Fruit fly (Drosophila melanogaster) whole organism, embryonic: ENCODE data around the gene Hexim.

Experiments
- Ada2b ChIP-seq: fragments of 200-800 bp; sonication (Bioruptor generic); IDR thresholded peaks from 2 replicates; pipeline ENCODE4 v1.3.6; 2022; ENCODE audit warnings: missing biosample characterization, missing genetic modification characterization
- CG10267 ChIP-seq: fragments of 200-800 bp; sonication (Bioruptor generic); optimal IDR thresholded peaks from 2 replicates; lab custom pipeline; 2018; ENCODE audit warnings: missing biosample characterization, mild to moderate bottlenecking, missing genetic modification characterization, moderate library complexity
- CG10366 ChIP-seq: fragments of 200-800 bp; sonication (Bioruptor generic); IDR thresholded peaks from 2 replicates; pipeline ENCODE4 v1.3.6; 2022; ENCODE audit warnings: missing biosample characterization, missing genetic modification characterization
- CG11085 ChIP-seq: fragments of 200-800 bp; sonication (Bioruptor generic); IDR thresholded peaks from 2 replicates; pipeline ENCODE4 v1.3.6; 2022; ENCODE audit warnings: missing biosample characterization, missing genetic modification characterization
- CG11093 ChIP-seq: fragments of 200-800 bp; sonication (Bioruptor generic); IDR thresholded peaks from 3 replicates; pipeline ENCODE4 v1.3.6; 2022; ENCODE audit warnings: missing biosample characterization, missing genetic modification characterization
- CG11695 ChIP-seq: fragments of 200-800 bp; sonication (Bioruptor generic); IDR thresholded peaks from 3 replicates; pipeline ENCODE4 v1.3.6; 2022; ENCODE audit warnings: missing biosample characterization, missing genetic modification characterization
- CG11696 ChIP-seq: fragments of 200-800 bp; sonication (Bioruptor generic); IDR thresholded peaks from 2 replicates; pipeline ENCODE4 v1.3.6; 2022; ENCODE audit warnings: missing biosample characterization, missing genetic modification characterization
- CG13424 ChIP-seq: fragments of 200-800 bp; sonication (Bioruptor generic); optimal IDR thresholded peaks from 2 replicates; lab custom pipeline; 2019; ENCODE audit warnings: missing biosample characterization, mild to moderate bottlenecking, missing genetic modification characterization, moderate library complexity
- CG15269 ChIP-seq: fragments of 200-800 bp; sonication (Bioruptor generic); optimal IDR thresholded peaks from 2 replicates; lab custom pipeline; 2018; ENCODE audit warnings: missing biosample characterization, mild to moderate bottlenecking, missing genetic modification characterization, moderate library complexity
- CG15601 ChIP-seq: fragments of 200-800 bp; sonication (Bioruptor generic); optimal IDR thresholded peaks from 3 replicates; lab custom pipeline; 2019; ENCODE audit warnings: missing biosample characterization, mild to moderate bottlenecking, missing genetic modification characterization, moderate library complexity
- CG18262 ChIP-seq: fragments of 200-800 bp; optimal IDR thresholded peaks from 3 replicates; lab custom pipeline; 2019; ENCODE audit warnings: missing biosample characterization, mild to moderate bottlenecking, missing genetic modification characterization, moderate library complexity
- CG3281 ChIP-seq: fragments of 200-800 bp; sonication (Bioruptor generic); optimal IDR thresholded peaks from 3 replicates; lab custom pipeline; 2017; ENCODE audit warnings: missing biosample characterization, mild to moderate bottlenecking, missing genetic modification characterization
- CG4360 ChIP-seq: fragments of 200-800 bp; sonication (Bioruptor generic); IDR thresholded peaks from 2 replicates; pipeline ENCODE4 v1.3.6; 2022; ENCODE audit warnings: missing biosample characterization, missing genetic modification characterization
- CG6175 ChIP-seq: fragments of 200-800 bp; sonication (Bioruptor generic); IDR thresholded peaks from 3 replicates; pipeline ENCODE4 v1.3.6; 2022; ENCODE audit warnings: missing biosample characterization, missing genetic modification characterization
- CG6272 ChIP-seq: fragments of 200-800 bp; sonication (Bioruptor generic); IDR thresholded peaks from 2 replicates; pipeline ENCODE4 v1.3.6; 2022; ENCODE audit warnings: missing biosample characterization, missing genetic modification characterization
- CG7556 ChIP-seq: fragments of 200-800 bp; sonication (Bioruptor generic); optimal IDR thresholded peaks from 2 replicates; lab custom pipeline; 2017; ENCODE audit warnings: missing biosample characterization, mild to moderate bottlenecking, missing genetic modification characterization
- CG8944 ChIP-seq: fragments of 200-800 bp; sonication (Bioruptor generic); optimal IDR thresholded peaks from 3 replicates; lab custom pipeline; 2016; ENCODE audit warnings: missing biosample characterization, missing genetic modification characterization
- D19B ChIP-seq: fragments of 200-800 bp; sonication (Bioruptor generic); optimal IDR thresholded peaks from 2 replicates; lab custom pipeline; 2017; ENCODE audit warnings: missing biosample characterization, mild to moderate bottlenecking, missing genetic modification characterization
- Drgx ChIP-seq: fragments of 200-800 bp; sonication (Bioruptor generic); IDR thresholded peaks from 2 replicates; pipeline ENCODE4 v1.3.6; 2022; ENCODE audit warnings: missing biosample characterization, missing genetic modification characterization
- E2f1 ChIP-seq: fragments of 200-800 bp; sonication (Bioruptor generic); IDR thresholded peaks from 2 replicates; pipeline ENCODE4 v1.3.6; 2022; ENCODE audit warnings: missing biosample characterization, missing genetic modification characterization
- Eip74EF ChIP-seq, 2 experiments: fragments of 200-800 bp in 1 of 2; fragments of >200 bp in 1 of 2; sonication (Bioruptor generic) in 1 of 2; optimal IDR thresholded peaks; 2 replicates each; lab custom pipeline; 2017 to 2019; ENCODE audit warnings: missing biosample characterization in 2 of 2, missing genetic modification characterization in 2 of 2, mild to moderate bottlenecking in 1 of 2, moderate library complexity in 1 of 2
- H2.0 ChIP-seq: fragments of 200-800 bp; sonication (Bioruptor generic); IDR thresholded peaks from 2 replicates; pipeline ENCODE4 v1.3.6; 2022; ENCODE audit warnings: missing biosample characterization, missing genetic modification characterization
- HLH3B ChIP-seq: fragments of 200-800 bp; sonication (Bioruptor generic); IDR thresholded peaks from 2 replicates; pipeline ENCODE4 v1.3.6; 2022; ENCODE audit warnings: missing biosample characterization, missing genetic modification characterization
- Hr51 ChIP-seq, 2 experiments: fragments of 200-800 bp; sonication (Bioruptor generic); optimal IDR thresholded peaks; 2 replicates in 1 of 2; 3 replicates in 1 of 2; lab custom pipeline; 2016 to 2018; ENCODE audit warnings: missing biosample characterization in 2 of 2, missing genetic modification characterization in 2 of 2, mild to moderate bottlenecking in 1 of 2, moderate library complexity in 1 of 2
- PHDP ChIP-seq: fragments of 200-800 bp; sonication (Bioruptor generic); optimal IDR thresholded peaks from 3 replicates; lab custom pipeline; 2018; ENCODE audit warnings: missing biosample characterization, mild to moderate bottlenecking, missing genetic modification characterization, moderate library complexity
- Tbp ChIP-seq: fragments of >200 bp; optimal IDR thresholded peaks from 2 replicates; lab custom pipeline; 2018; ENCODE audit warnings: missing biosample characterization, missing genetic modification characterization
- btn ChIP-seq: fragments of 200-800 bp; sonication (Bioruptor generic); optimal IDR thresholded peaks from 2 replicates; lab custom pipeline; 2016; ENCODE audit warnings: missing biosample characterization, missing genetic modification characterization
- cg ChIP-seq: fragments of 200-800 bp; sonication (Bioruptor generic); optimal IDR thresholded peaks from 3 replicates; lab custom pipeline; 2019; ENCODE audit warnings: missing biosample characterization, mild to moderate bottlenecking, missing genetic modification characterization, moderate library complexity
- ci ChIP-seq: fragments of 200-800 bp; sonication (Bioruptor generic); IDR thresholded peaks from 3 replicates; pipeline ENCODE4 v1.3.6; 2022; ENCODE audit warnings: missing biosample characterization, missing genetic modification characterization
- crp ChIP-seq, 2 experiments: fragments of 200-800 bp; sonication (Bioruptor generic); optimal IDR thresholded peaks; 2 replicates in 1 of 2; 3 replicates in 1 of 2; lab custom pipeline; 2017; ENCODE audit warnings: missing biosample characterization in 2 of 2, missing genetic modification characterization in 2 of 2, mild to moderate bottlenecking in 1 of 2, moderate library complexity in 1 of 2
- dysf ChIP-seq: fragments of 200-800 bp; sonication (Bioruptor generic); IDR thresholded peaks from 3 replicates; pipeline ENCODE4 v1.3.6; 2022; ENCODE audit warnings: missing biosample characterization, missing genetic modification characterization
- exex ChIP-seq: fragments of 200-800 bp; sonication (Bioruptor generic); optimal IDR thresholded peaks from 4 replicates; lab custom pipeline; 2018; ENCODE audit warnings: missing biosample characterization, mild to moderate bottlenecking, missing genetic modification characterization, moderate library complexity
- fd64A ChIP-seq: fragments of 200-800 bp; sonication (Bioruptor generic); optimal IDR thresholded peaks from 3 replicates; lab custom pipeline; 2018; ENCODE audit warnings: missing biosample characterization, mild to moderate bottlenecking, missing genetic modification characterization
- gce ChIP-seq: fragments of 200-800 bp; sonication (Bioruptor generic); IDR thresholded peaks from 3 replicates; pipeline ENCODE4 v1.3.6; 2022; ENCODE audit warnings: missing biosample characterization, missing genetic modification characterization
- gem ChIP-seq: fragments of 200-800 bp; sonication (Bioruptor generic); optimal IDR thresholded peaks from 2 replicates; lab custom pipeline; 2019; ENCODE audit warnings: missing biosample characterization, mild to moderate bottlenecking, missing genetic modification characterization, moderate library complexity
- grau ChIP-seq: fragments of 200-800 bp; optimal IDR thresholded peaks from 3 replicates; lab custom pipeline; 2019; ENCODE audit warnings: missing biosample characterization, mild to moderate bottlenecking, missing genetic modification characterization, moderate library complexity
- grn ChIP-seq: fragments of 200-800 bp; sonication (Bioruptor generic); optimal IDR thresholded peaks from 3 replicates; lab custom pipeline; 2017; ENCODE audit warnings: missing biosample characterization, missing genetic modification characterization
- hkb ChIP-seq, 2 experiments: fragments of 200-800 bp in 1 of 2; fragments of >200 bp in 1 of 2; sonication (Bioruptor generic) in 1 of 2; IDR thresholded peaks in 1 of 2; optimal IDR thresholded peaks in 1 of 2; 2 replicates each; pipeline versions ENCODE4 v1.3.6 to Lab custom; 2017 to 2022; ENCODE audit warnings: missing biosample characterization in 1 of 2, missing genetic modification characterization in 1 of 2
- lmd ChIP-seq: fragments of 200-800 bp; sonication (Bioruptor generic); IDR thresholded peaks from 2 replicates; pipeline ENCODE4 v1.3.6; 2022; ENCODE audit warnings: missing biosample characterization, missing genetic modification characterization
- oc ChIP-seq: fragments of 200-800 bp; sonication (Bioruptor generic); optimal IDR thresholded peaks from 2 replicates; lab custom pipeline; 2018; ENCODE audit warnings: missing biosample characterization, mild to moderate bottlenecking, missing genetic modification characterization, moderate library complexity
- pan ChIP-seq, 4 experiments: fragments of >200 bp in 3 of 4; fragments of 200-800 bp in 1 of 4; sonication (Bioruptor generic) in 1 of 4; optimal IDR thresholded peaks in 3 of 4; IDR thresholded peaks in 1 of 4; 2 replicates each; pipeline versions ENCODE4 v1.3.6 to Lab custom; 2017 to 2022; ENCODE audit warnings: missing biosample characterization in 2 of 4, missing genetic modification characterization in 2 of 4, mixed read lengths in 1 of 4
- phol ChIP-seq: fragments of 200-800 bp; sonication (Bioruptor generic); optimal IDR thresholded peaks from 3 replicates; lab custom pipeline; 2018; ENCODE audit warnings: missing biosample characterization, mild to moderate bottlenecking, missing genetic modification characterization, moderate library complexity
- sisA ChIP-seq: fragments of 200-800 bp; sonication (Bioruptor generic); IDR thresholded peaks from 2 replicates; pipeline ENCODE4 v1.3.6; 2022; ENCODE audit warnings: missing biosample characterization, missing genetic modification characterization
- slbo ChIP-seq: fragments of 200-800 bp; sonication (Bioruptor generic); IDR thresholded peaks from 2 replicates; pipeline ENCODE4 v1.3.6; 2022; ENCODE audit warnings: missing biosample characterization, missing genetic modification characterization
- sr ChIP-seq: fragments of 200-800 bp; sonication (Bioruptor generic); IDR thresholded peaks from 3 replicates; pipeline ENCODE4 v1.3.6; 2022; ENCODE audit warnings: missing biosample characterization, missing genetic modification characterization
- sug ChIP-seq: fragments of 200-800 bp; optimal IDR thresholded peaks from 2 replicates; lab custom pipeline; 2019; ENCODE audit warnings: missing biosample characterization, mild to moderate bottlenecking, missing genetic modification characterization, moderate library complexity
- tgo ChIP-seq: fragments of 200-800 bp; sonication (Bioruptor generic); IDR thresholded peaks from 3 replicates; pipeline ENCODE4 v1.3.6; 2022; ENCODE audit warnings: missing biosample characterization, missing genetic modification characterization
- unpg ChIP-seq: fragments of 200-800 bp; sonication (Bioruptor generic); optimal IDR thresholded peaks from 3 replicates; lab custom pipeline; 2018; ENCODE audit warnings: missing biosample characterization, mild to moderate bottlenecking, missing genetic modification characterization, moderate library complexity
- wdn ChIP-seq: fragments of 200-800 bp; sonication (Bioruptor generic); IDR thresholded peaks from 2 replicates; pipeline ENCODE4 v1.3.6; 2022; ENCODE audit warnings: missing biosample characterization, missing genetic modification characterization

Hexim gene

DNA sequence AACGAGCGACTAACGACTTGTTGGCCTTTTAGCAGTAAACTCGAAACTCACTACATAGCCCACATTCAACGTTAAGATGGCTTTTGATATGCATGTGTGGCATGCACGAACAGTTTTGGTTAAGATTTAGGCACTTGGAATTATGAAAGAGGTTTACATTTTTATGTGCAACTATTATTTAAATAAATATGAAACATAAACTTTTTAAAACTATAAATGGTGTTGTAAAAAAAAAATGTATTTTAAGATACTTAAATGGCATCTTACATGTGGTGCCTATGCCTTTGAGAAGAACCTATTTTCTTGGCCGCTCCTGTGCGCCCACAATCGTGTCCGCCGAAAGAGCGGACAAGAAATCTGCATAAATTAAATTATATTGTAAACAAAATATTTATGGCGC, 47.1 kb downstream of the Hexim start (continued):
- peak; percentile 6; the same call in 1 of the 3 replicates for TF ChIP-seq dysf (GFP tag; lab: Robert Waterston, UW)
- peak; percentile 19 for TF ChIP-seq CG15269 (tag; lab: Kevin White, UChicago)
- TF ChIP-seq Drgx (GFP tag; lab: Robert Waterston, UW): peak; percentile 40; the same call in 1 of the 2 replicates
- no peak for TF ChIP-seq CG8944 (GFP tag; lab: Kevin White, UChicago)
- peak; percentile 37 for TF ChIP-seq CG3281 (GFP tag; lab: Kevin White, UChicago)
- no peak for TF ChIP-seq CG4360 (GFP tag; lab: Robert Waterston, UW)
- peak; percentile 5 for TF ChIP-seq phol (tag; lab: Kevin White, UChicago)
- peak in 1 of 2 experiments; percentile 52 for TF ChIP-seq Hr51 (GFP tag; optimal IDR thresholded peaks at IDR 0.05; lab: Kevin White, UChicago)
- peak; percentile 82 for TF ChIP-seq CG11696 (GFP tag; lab: Robert Waterston, UW)
- TF ChIP-seq sisA (GFP tag; lab: Robert Waterston, UW): peak; percentile 20; the same call in 1 of the 2 replicates
- TF ChIP-seq slbo: no peak; the same call in 1 of the 2 replicates
- TF ChIP-seq CG6272 (GFP tag; lab: Robert Waterston, UW): no peak
- no peak for TF ChIP-seq CG11093 (GFP tag; lab: Robert Waterston, UW)
- peak; percentile 42; the same call in 1 of the 3 replicates for TF ChIP-seq ci
- TF ChIP-seq hkb (optimal IDR thresholded peaks at IDR 0.05; lab: Kevin White, UChicago): no peak
- TF ChIP-seq hkb (GFP tag; IDR thresholded peaks at IDR 0.05; lab: Robert Waterston, UW): peak; percentile 50; the same call in 1 of the 2 replicates
- no peak for TF ChIP-seq pan (optimal IDR thresholded peaks at IDR 0.05; lab: Kevin White, UChicago)
- TF ChIP-seq pan (GFP tag; optimal IDR thresholded peaks at IDR 0.05 in 1 of 2, IDR thresholded peaks at IDR 0.05 in 1 of 2): peak in 1 of 2 experiments; percentile 67
- TF ChIP-seq exex: no peak
- no peak for TF ChIP-seq CG18262 (tag; lab: Kevin White, UChicago)
- TF ChIP-seq crp (GFP tag; optimal IDR thresholded peaks at IDR 0.05; lab: Kevin White, UChicago): no peak
- TF ChIP-seq CG7556 (GFP tag; lab: Kevin White, UChicago): peak; percentile 9
- no peak for TF ChIP-seq CG10267 (tag; lab: Kevin White, UChicago)
- TF ChIP-seq gem (tag; lab: Kevin White, UChicago): peak; percentile 55
- peak; percentile 5 for TF ChIP-seq CG13424 (tag; lab: Kevin White, UChicago)
- peak; percentile 47 for TF ChIP-seq E2f1
- no peak for TF ChIP-seq gce (GFP tag; lab: Robert Waterston, UW)
- peak; percentile 39; the same call in 2 of the 3 replicates for TF ChIP-seq tgo (GFP tag; lab: Robert Waterston, UW)
- TF ChIP-seq H2.0 (GFP tag; lab: Robert Waterston, UW): peak; percentile 35; the same call in 1 of the 2 replicates
- TF ChIP-seq CG15601 (tag; lab: Kevin White, UChicago): no peak
- TF ChIP-seq Ada2b (GFP tag; lab: Robert Waterston, UW): peak; percentile 55
- TF ChIP-seq CG11085 (GFP tag; lab: Robert Waterston, UW): no peak
- peak; percentile 40; the same call in 1 of the 2 replicates for TF ChIP-seq wdn (GFP tag; lab: Robert Waterston, UW)
- TF ChIP-seq Tbp (GFP tag; lab: Kevin White, UChicago): no peak
- peak; percentile 43 for TF ChIP-seq HLH3B (GFP tag; lab: Robert Waterston, UW)
- TF ChIP-seq lmd (GFP tag; lab: Robert Waterston, UW): 0 out of 2 replicates have a peak, but pooled peaks have one; percentile 7
- peak; percentile 19 for TF ChIP-seq grau
- TF ChIP-seq unpg: peak; percentile 39
- 0 out of 3 replicates have a peak, but pooled peaks have one; percentile 26 for TF ChIP-seq sr (GFP tag; lab: Robert Waterston, UW)
- TF ChIP-seq sug (tag; lab: Kevin White, UChicago): no peak
- TF ChIP-seq D19B: no peak
- TF ChIP-seq CG10366 (GFP tag; lab: Robert Waterston, UW): peak; percentile 33
- TF ChIP-seq CG11695 (GFP tag; lab: Robert Waterston, UW): peak; percentile 53; the same call in 1 of the 3 replicates
- TF ChIP-seq CG6175 (GFP tag; lab: Robert Waterston, UW): no peak
- no peak for TF ChIP-seq btn (GFP tag; lab: Kevin White, UChicago)
- TF ChIP-seq cg (GFP tag; lab: Kevin White, UChicago): no peak
- TF ChIP-seq grn (GFP tag; lab: Kevin White, UChicago): no peak
- peak; percentile 2 for TF ChIP-seq oc
- no peak for TF ChIP-seq fd64A
- TF ChIP-seq Eip74EF (GFP tag; optimal IDR thresholded peaks at IDR 0.05; lab: Kevin White, UChicago): peak in 1 of 2 experiments; percentile 23
- peak; percentile 14 for TF ChIP-seq PHDP
